Worm (Caenorhabditis elegans) whole organism, midembryonic: Measurements from ENCODE around the gene brd-1.

Source experiments
- T22C8.4 ChIP-seq: fragments of 200-800 bp; sonication (Bioruptor generic); IDR thresholded peaks from 2 replicates; pipeline ENCODE4 v1.3.6; 2022; ENCODE audit warnings: missing genetic modification characterization, missing compliant biosample characterization
- cog-1 ChIP-seq: sonication (generic microtip); optimal IDR thresholded peaks from 2 replicates; lab custom pipeline; 2016; ENCODE audit warnings: missing genetic modification characterization, missing compliant biosample characterization
- flt-1 ChIP-seq: fragments of 200-800 bp; sonication (Bioruptor generic); IDR thresholded peaks from 2 replicates; pipeline ENCODE4 v1.3.6; 2022; ENCODE audit warnings: missing genetic modification characterization, missing compliant biosample characterization
- klf-2 ChIP-seq: fragments of 200-800 bp; sonication (Bioruptor generic); conservative IDR thresholded peaks from 2 replicates; pipeline ENCODE4 v1.3.6; 2022; ENCODE audit warnings: missing genetic modification reagents, missing genetic modification characterization, missing compliant biosample characterization
- med-1 ChIP-seq: sonication (generic microtip); optimal IDR thresholded peaks from 2 replicates; lab custom pipeline; 2017; ENCODE audit warnings: missing genetic modification characterization, mild to moderate bottlenecking, missing compliant biosample characterization, antibody characterized with exemption, missing genetic modification reagents; ENCODE audit not compliant: insufficient read depth
- ref-1 ChIP-seq: fragments of 200-800 bp; sonication (Bioruptor generic); conservative IDR thresholded peaks from 2 replicates; pipeline ENCODE4 v1.3.6; 2022; ENCODE audit warnings: missing genetic modification reagents, missing genetic modification characterization, missing compliant biosample characterization
- tab-1 ChIP-seq: fragments of 200-800 bp; sonication (Bioruptor generic); IDR thresholded peaks from 2 replicates; pipeline ENCODE4 v1.3.6; 2022; ENCODE audit warnings: missing genetic modification characterization, missing compliant biosample characterization
- ztf-23 ChIP-seq: fragments of 200-800 bp; sonication (Bioruptor generic); IDR thresholded peaks from 2 replicates; pipeline ENCODE4 v1.3.6; 2022; ENCODE audit warnings: missing genetic modification reagents, missing genetic modification characterization, missing compliant biosample characterization
- ztf-29 ChIP-seq: fragments of 200-800 bp; sonication (Bioruptor generic); IDR thresholded peaks from 2 replicates; pipeline ENCODE4 v1.3.6; 2022; ENCODE audit warnings: missing genetic modification reagents, missing genetic modification characterization, missing compliant biosample characterization

Gene brd-1

ce11 chrIII:6885889-6886288, 3.4 kb downstream of the brd-1 start:
- TF ChIP-seq klf-2 (GFP tag; lab: Robert Waterston, UW) (no peak), ref-1 (no peak), cog-1 (tag; lab: Kevin White, UChicago) (no peak), med-1 (GFP tag; lab: Kevin White, UChicago) (no peak), ztf-23 (no peak), T22C8.4 (GFP tag; lab: Robert Waterston, UW) (no peak), ztf-29 (GFP tag; lab: Robert Waterston, UW) (no peak), tab-1 (GFP tag; lab: Robert Waterston, UW) (no peak), flt-1 (no peak)

- TF ChIP-seq klf-2 (GFP tag; lab: Robert Waterston, UW) (no peak), flt-1 (no peak), ztf-23 (no peak), tab-1 (GFP tag; lab: Robert Waterston, UW) (no peak), ztf-29 (GFP tag; lab: Robert Waterston, UW) (no peak), T22C8.4 (GFP tag; lab: Robert Waterston, UW) (no peak), cog-1 (tag; lab: Kevin White, UChicago) (no peak), med-1 (GFP tag; lab: Kevin White, UChicago) (no peak)
Measured at ce11 chrIII:6884203-6884602, 5.1 kb downstream of the brd-1 start, which contains the start of gene med-2. med-2 (plus strand) TSS chrIII:6884503.

DNA sequence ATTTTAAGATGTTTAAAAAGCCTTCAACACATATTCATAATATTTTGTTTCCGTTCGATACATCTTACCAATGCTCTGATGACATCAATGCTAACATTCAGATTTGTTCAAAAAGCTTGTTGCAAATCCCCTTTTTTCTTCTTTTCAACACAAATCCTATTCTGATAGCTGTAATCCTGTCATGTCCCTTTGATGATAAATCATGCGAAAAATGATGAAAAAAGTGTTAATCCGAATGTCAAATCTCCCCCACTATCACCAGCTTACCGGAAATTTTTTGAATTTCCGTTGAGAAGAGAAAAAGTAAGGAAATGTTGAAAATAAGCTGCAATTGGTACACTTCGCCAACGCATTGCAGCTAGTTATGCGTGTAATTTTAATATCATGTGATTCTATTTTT, 7.6 kb downstream of the brd-1 start:
- no peak for TF ChIP-seq ztf-29 (GFP tag; lab: Robert Waterston, UW)
- TF ChIP-seq tab-1 (GFP tag; lab: Robert Waterston, UW), result no peak
- TF ChIP-seq klf-2 (GFP tag; lab: Robert Waterston, UW), result no peak
- TF ChIP-seq flt-1, result no peak
- no peak for TF ChIP-seq cog-1 (tag; lab: Kevin White, UChicago)
- TF ChIP-seq ref-1, result no peak
- no peak for TF ChIP-seq ztf-23
- no peak for TF ChIP-seq med-1 (GFP tag; lab: Kevin White, UChicago)
- no peak for TF ChIP-seq T22C8.4 (GFP tag; lab: Robert Waterston, UW)

DNA sequence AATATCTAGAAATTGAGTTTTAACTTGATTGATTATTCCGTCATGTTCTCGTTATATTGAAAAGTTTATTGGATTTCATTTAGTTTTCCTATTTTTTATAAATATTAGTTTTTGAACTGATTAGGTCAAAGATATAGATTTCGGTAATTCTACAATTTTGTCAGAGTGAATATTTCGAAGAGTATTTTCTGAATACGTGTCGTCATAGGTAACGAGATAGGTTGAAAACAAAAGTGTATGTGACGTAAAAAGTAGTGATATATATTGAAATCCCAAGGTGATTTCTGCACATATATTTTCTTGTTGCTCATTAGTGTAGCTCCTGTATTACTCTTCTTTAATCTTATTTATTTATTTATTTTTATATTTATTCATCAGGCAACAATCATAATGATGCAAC, 8.5 kb downstream of the brd-1 start, which contains the start of gene K04C2.7:
Gene K04C2.7, plus strand, starts transcription at position 301 of the 400 bp plus-strand sequence.
- no peak for TF ChIP-seq flt-1
- no peak for TF ChIP-seq T22C8.4 (GFP tag; lab: Robert Waterston, UW)
- TF ChIP-seq med-1 (GFP tag; lab: Kevin White, UChicago), result no peak
- TF ChIP-seq ztf-23, result no peak
- no peak for TF ChIP-seq tab-1 (GFP tag; lab: Robert Waterston, UW)
- no peak for TF ChIP-seq cog-1 (tag; lab: Kevin White, UChicago)
- TF ChIP-seq klf-2 (GFP tag; lab: Robert Waterston, UW), result no peak
- TF ChIP-seq ztf-29 (GFP tag; lab: Robert Waterston, UW), result no peak
- TF ChIP-seq ref-1, result no peak

- TF ChIP-seq klf-2 (GFP tag; lab: Robert Waterston, UW), result no peak
- no peak for TF ChIP-seq med-1 (GFP tag; lab: Kevin White, UChicago)
- TF ChIP-seq tab-1 (GFP tag; lab: Robert Waterston, UW), result no peak
- no peak for TF ChIP-seq T22C8.4 (GFP tag; lab: Robert Waterston, UW)
- TF ChIP-seq flt-1, result no peak
- no peak for TF ChIP-seq ztf-23
- TF ChIP-seq cog-1 (tag; lab: Kevin White, UChicago), result no peak
Measured at ce11 chrIII:6873724-6874123, 15.6 kb downstream of the brd-1 start.

- TF ChIP-seq flt-1 (no peak), med-1 (GFP tag; lab: Kevin White, UChicago) (no peak), ref-1 (no peak), cog-1 (tag; lab: Kevin White, UChicago) (no peak), klf-2 (GFP tag; lab: Robert Waterston, UW) (no peak), ztf-23 (no peak), tab-1 (GFP tag; lab: Robert Waterston, UW) (no peak), ztf-29 (GFP tag; lab: Robert Waterston, UW) (no peak), T22C8.4 (GFP tag; lab: Robert Waterston, UW) (no peak)
Measured at ce11 chrIII:6872534-6873150, 16.7 kb downstream of the brd-1 start, which contains the start of gene K04C2.3. K04C2.3 (plus strand) TSS chrIII:6873089.

ce11 chrIII:6871668-6872067, 17.6 kb downstream of the brd-1 start:
- no peak for TF ChIP-seq klf-2 (GFP tag; lab: Robert Waterston, UW)
- no peak for TF ChIP-seq tab-1 (GFP tag; lab: Robert Waterston, UW)
- no peak for TF ChIP-seq flt-1
- no peak for TF ChIP-seq ref-1
- TF ChIP-seq med-1 (GFP tag; lab: Kevin White, UChicago), result no peak
- TF ChIP-seq cog-1 (tag; lab: Kevin White, UChicago), result no peak
- no peak for TF ChIP-seq ztf-29 (GFP tag; lab: Robert Waterston, UW)
- TF ChIP-seq T22C8.4 (GFP tag; lab: Robert Waterston, UW), result no peak
- no peak for TF ChIP-seq ztf-23

- TF ChIP-seq flt-1, result no peak
- TF ChIP-seq ref-1, result no peak
- no peak for TF ChIP-seq cog-1 (tag; lab: Kevin White, UChicago)
- TF ChIP-seq ztf-29 (GFP tag; lab: Robert Waterston, UW), result no peak
- no peak for TF ChIP-seq tab-1 (GFP tag; lab: Robert Waterston, UW)
- TF ChIP-seq T22C8.4 (GFP tag; lab: Robert Waterston, UW), result no peak
- TF ChIP-seq ztf-23, result no peak
- no peak for TF ChIP-seq klf-2 (GFP tag; lab: Robert Waterston, UW)
- TF ChIP-seq med-1 (GFP tag; lab: Kevin White, UChicago), result no peak
Measured at ce11 chrIII:6871067-6871466, 18.2 kb downstream of the brd-1 start.

ce11 chrIII:6869996-6870395, 19.3 kb downstream of the brd-1 start, which contains the start of gene K04C2.8:
K04C2.8 (plus strand) TSS chrIII:6870296.
- no peak for TF ChIP-seq klf-2 (GFP tag; lab: Robert Waterston, UW)
- no peak for TF ChIP-seq ref-1
- no peak for TF ChIP-seq T22C8.4 (GFP tag; lab: Robert Waterston, UW)
- TF ChIP-seq flt-1, result no peak
- no peak for TF ChIP-seq med-1 (GFP tag; lab: Kevin White, UChicago)
- TF ChIP-seq cog-1 (tag; lab: Kevin White, UChicago), result no peak
- TF ChIP-seq ztf-29 (GFP tag; lab: Robert Waterston, UW), result no peak
- TF ChIP-seq tab-1 (GFP tag; lab: Robert Waterston, UW), result no peak
- TF ChIP-seq ztf-23, result no peak
